Worm (Caenorhabditis elegans): ENCODE data around the gene akap-1.

The akap-1 gene

DNA sequence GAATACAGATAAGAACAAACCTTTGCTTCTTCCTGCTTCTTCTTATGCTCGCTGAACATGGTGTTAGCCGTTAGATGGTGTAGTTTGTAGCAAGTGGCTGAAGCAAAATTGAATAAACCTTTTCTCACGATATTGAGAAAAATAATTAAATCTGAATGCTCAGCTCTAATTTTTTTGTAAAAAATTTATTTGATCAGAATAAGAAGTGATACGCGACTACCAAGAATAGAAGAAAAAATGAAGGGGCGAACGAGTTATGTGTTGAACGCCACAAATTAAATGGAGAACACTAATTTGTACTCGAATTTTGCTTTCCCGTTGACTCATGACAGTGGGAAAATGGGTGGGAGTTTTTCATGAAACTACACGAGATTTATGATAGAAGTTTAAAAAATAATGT, 10.0 kb upstream of the akap-1 start, which contains the start of gene C56G2.9:
Gene C56G2.9 (minus strand): TSS at position 101 of the 400 bp plus-strand sequence.
- no peak for TF ChIP-seq mdl-1 (tag; optimal IDR thresholded peaks at IDR 0.05)
- no peak for TF ChIP-seq zag-1 (tag; optimal IDR thresholded peaks at IDR 0.05)

DNA sequence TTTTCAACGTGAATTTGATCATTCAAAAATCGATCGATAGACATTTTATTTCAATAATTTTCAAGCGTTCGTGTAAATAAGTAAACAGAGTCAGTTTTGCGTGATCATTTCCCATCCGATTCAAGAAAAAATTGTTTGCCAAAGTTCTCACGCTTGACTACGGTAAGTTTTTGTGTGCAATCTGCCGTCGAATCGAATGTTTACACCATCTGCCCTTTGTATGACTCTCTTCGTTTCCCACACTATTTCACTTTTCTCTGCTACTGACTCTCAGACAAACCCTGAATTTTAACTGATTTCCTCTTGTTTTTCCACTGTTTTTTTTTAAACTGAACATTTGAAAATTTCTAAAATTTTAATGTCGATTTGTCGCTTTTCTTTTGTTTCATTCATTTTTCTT, 8.4 kb upstream of the akap-1 start:
- TF ChIP-seq fkh-2 (tag; optimal IDR thresholded peaks at IDR 0.05): no peak
- TF ChIP-seq elt-3 (tag; optimal IDR thresholded peaks at IDR 0.05): no peak
- no peak for TF ChIP-seq ztf-4 (tag; optimal IDR thresholded peaks at IDR 0.05)
- TF ChIP-seq lsy-12 (tag; optimal IDR thresholded peaks at IDR 0.05): peak; percentile 75
- TF ChIP-seq nhr-25 (tag; optimal IDR thresholded peaks at IDR 0.05): peak; percentile 87
- no peak for TF ChIP-seq nhr-67 (tag; optimal IDR thresholded peaks at IDR 0.05)
- no peak for TF ChIP-seq unc-39 (tag; optimal IDR thresholded peaks at IDR 0.05)
- TF ChIP-seq hmg-11 (tag; optimal IDR thresholded peaks at IDR 0.05): peak; percentile 92
- TF ChIP-seq nhr-23 (tag; optimal IDR thresholded peaks at IDR 0.05): peak; percentile 79
- TF ChIP-seq nhr-28 (tag; optimal IDR thresholded peaks at IDR 0.05): no peak
- TF ChIP-seq ama-1 (optimal IDR thresholded peaks at IDR 0.05): peak; percentile 73
- TF ChIP-seq unc-62 (GFP tag; optimal IDR thresholded peaks at IDR 0.05): no peak
- TF ChIP-seq pqm-1 (tag; optimal IDR thresholded peaks at IDR 0.05): peak; percentile 36
- TF ChIP-seq ZK546.5 (tag; optimal IDR thresholded peaks at IDR 0.05): no peak
- no peak for TF ChIP-seq mml-1 (tag; optimal IDR thresholded peaks at IDR 0.05)
- TF ChIP-seq fkh-10 (GFP tag; optimal IDR thresholded peaks at IDR 0.05): no peak
- no peak for TF ChIP-seq ztf-11 (tag; optimal IDR thresholded peaks at IDR 0.05)
- TF ChIP-seq egl-5 (tag; optimal IDR thresholded peaks at IDR 0.05): no peak
- TF ChIP-seq jun-1 (tag; optimal IDR thresholded peaks at IDR 0.05): peak; percentile 72
- no peak for TF ChIP-seq nhr-12 (tag; optimal IDR thresholded peaks at IDR 0.05)
- peak; percentile 81 for TF ChIP-seq snpc-4 (tag; optimal IDR thresholded peaks at IDR 0.05)
- no peak for TF ChIP-seq nhr-76 (tag; optimal IDR thresholded peaks at IDR 0.05)
- TF ChIP-seq tbx-2 (tag; optimal IDR thresholded peaks at IDR 0.05): peak; percentile 35
- no peak for TF ChIP-seq aly-2 (tag; optimal IDR thresholded peaks at IDR 0.05)
- peak; percentile 54 for TF ChIP-seq elt-2 (tag; optimal IDR thresholded peaks at IDR 0.05)
- no peak for TF ChIP-seq sea-2 (GFP tag; optimal IDR thresholded peaks at IDR 0.05)
- TF ChIP-seq mdl-1 (tag; optimal IDR thresholded peaks at IDR 0.05): no peak
- peak; percentile 92 for TF ChIP-seq nfya-1 (tag; optimal IDR thresholded peaks at IDR 0.05; ENCODE audit: insufficient read depth)
- TF ChIP-seq nhr-11 (tag; optimal IDR thresholded peaks at IDR 0.05): no peak
- peak; percentile 54 for TF ChIP-seq ceh-82 (tag; optimal IDR thresholded peaks at IDR 0.05)
- no peak for TF ChIP-seq zag-1 (tag; optimal IDR thresholded peaks at IDR 0.05)
- peak; percentile 36 for TF ChIP-seq nhr-43 (tag; optimal IDR thresholded peaks at IDR 0.05; ENCODE audit: poor library complexity, severe bottlenecking)
- peak; percentile 32 for TF ChIP-seq skn-1 (tag; optimal IDR thresholded peaks at IDR 0.05)
- TF ChIP-seq lin-39 (tag; optimal IDR thresholded peaks at IDR 0.05): peak; percentile 52
- no peak for TF ChIP-seq nhr-237 (tag; optimal IDR thresholded peaks at IDR 0.05)
- TF ChIP-seq pha-4 (tag; optimal IDR thresholded peaks at IDR 0.05): peak; percentile 95
- TF ChIP-seq egl-27 (tag; optimal IDR thresholded peaks at IDR 0.05): no peak
- TF ChIP-seq ceh-28 (tag; optimal IDR thresholded peaks at IDR 0.05): peak; percentile 47
- TF ChIP-seq daf-12 (tag; optimal IDR thresholded peaks at IDR 0.05): no peak
- TF ChIP-seq eor-1 (tag; optimal IDR thresholded peaks at IDR 0.05): no peak
- peak; percentile 81 for TF ChIP-seq lin-15B (tag; optimal IDR thresholded peaks at IDR 0.05)
- peak; percentile 53 for TF ChIP-seq R02D3.7 (tag; optimal IDR thresholded peaks at IDR 0.05)
- TF ChIP-seq ceh-16 (tag; optimal IDR thresholded peaks at IDR 0.05): no peak

- TF ChIP-seq R02D3.7 (tag; optimal IDR thresholded peaks at IDR 0.05) (no peak), nhr-28 (tag; optimal IDR thresholded peaks at IDR 0.05) (no peak), unc-39 (tag; optimal IDR thresholded peaks at IDR 0.05) (no peak), ama-1 (optimal IDR thresholded peaks at IDR 0.05) (no peak), ceh-82 (tag; optimal IDR thresholded peaks at IDR 0.05) (no peak), nhr-77 (tag; optimal IDR thresholded peaks at IDR 0.05) (no peak), elt-2 (tag; optimal IDR thresholded peaks at IDR 0.05) (peak; percentile 32), ceh-16 (tag; optimal IDR thresholded peaks at IDR 0.05) (no peak), nhr-23 (tag; optimal IDR thresholded peaks at IDR 0.05) (no peak), pha-4 (tag; optimal IDR thresholded peaks at IDR 0.05) (peak; percentile 74), sea-2 (GFP tag; optimal IDR thresholded peaks at IDR 0.05) (no peak), nhr-12 (tag; optimal IDR thresholded peaks at IDR 0.05) (no peak)
Observed at ce11 chrIII:6345968-6346498, 7.2 kb upstream of the akap-1 start, which contains the start of the genes trmt-10C.2 and C56G2.22. TSS of gene trmt-10C.2 (plus strand) at chrIII:6346281. TSS of gene C56G2.22 (plus strand) at chrIII:6346448.
